Worm (Caenorhabditis elegans): ENCODE data around the gene grl-30.
"Not testable (repeated sequence)": the region's sequence is repeated elsewhere in the genome, so short reads cannot be mapped to it uniquely, and the experiment has no call there.

ce11 chrV:3520412-3520811 is 35.7 kb upstream of the grl-30 start:
- TF ChIP-seq mel-28 (tag; optimal IDR thresholded peaks at IDR 0.05; ENCODE audit: borderline replicate concordance); dpff-1 (tag; optimal IDR thresholded peaks at IDR 0.05); ceh-58 (GFP tag; IDR thresholded peaks at IDR 0.05); mxl-1 (tag; optimal IDR thresholded peaks at IDR 0.05); ceh-27 (GFP tag; optimal IDR thresholded peaks at IDR 0.05); sea-2 (GFP tag; IDR thresholded peaks at IDR 0.05); let-607 (tag; optimal IDR thresholded peaks at IDR 0.05); akir-1 (GFP tag; optimal IDR thresholded peaks at IDR 0.05); F23B12.7 (tag; optimal IDR thresholded peaks at IDR 0.05; ENCODE audit: insufficient read depth); hmg-1.2 (GFP tag; IDR thresholded peaks at IDR 0.05); rcor-1 (GFP tag; IDR thresholded peaks at IDR 0.05); nfya-1 (tag; optimal IDR thresholded peaks at IDR 0.05; ENCODE audit: borderline replicate concordance, insufficient read depth); cebp-2 (GFP tag; IDR thresholded peaks at IDR 0.05): not testable (repeated sequence)
